Worm (Caenorhabditis elegans): Measurements from ENCODE around the gene mrg-1.

- TF ChIP-seq madf-9 (GFP tag; conservative IDR thresholded peaks at IDR 0.05): no peak
- no peak for TF ChIP-seq zfp-2 (tag; optimal IDR thresholded peaks at IDR 0.05)
- no peak for TF ChIP-seq nhr-25 (tag; optimal IDR thresholded peaks at IDR 0.05; ENCODE audit: borderline replicate concordance, insufficient read depth)
- TF ChIP-seq mdl-1 (tag; optimal IDR thresholded peaks at IDR 0.05): no peak
- TF ChIP-seq ama-1 (optimal IDR thresholded peaks at IDR 0.05): no peak
Measured at ce11 chrIII:12891580-12891979, 17.1 kb upstream of the mrg-1 start, which contains the start of the genes Y37D8A.29 and unc-71.
